Worm (Caenorhabditis elegans) whole organism, L1 larva: ENCODE results near the gene gcn-2.

Experiments used
- mdl-1 ChIP-seq, 2 experiments: fragments of 150-350 bp; optimal IDR thresholded peaks; 2 replicates each; lab custom pipeline; 2014 to 2017; ENCODE audit warnings: missing biosample characterization in 2 of 2, missing genetic modification characterization in 2 of 2, inconsistent platforms in 1 of 2
- unc-62 ChIP-seq: fragments of 150-350 bp; optimal IDR thresholded peaks from 2 replicates; lab custom pipeline; 2014; ENCODE audit warnings: missing biosample characterization, missing genetic modification reagents, missing genetic modification characterization

ce11 chrII:13085951-13086350 lies 2.0 kb downstream of the gcn-2 start:
- TF ChIP-seq mdl-1 (tag; optimal IDR thresholded peaks at IDR 0.05; lab: Kevin White, UChicago) (no peak), unc-62 (GFP tag; lab: Kevin White, UChicago) (no peak)
